Worm (Caenorhabditis elegans) whole organism, midembryonic: ENCODE data around the gene Y62H9A.9.

ENCODE experiments used
- T22C8.4 ChIP-seq: fragments of 200-800 bp; sonication (Bioruptor generic); IDR thresholded peaks from 2 replicates; pipeline ENCODE4 v1.3.6; 2022; ENCODE audit warnings: missing genetic modification characterization, missing compliant biosample characterization
- cog-1 ChIP-seq: sonication (generic microtip); optimal IDR thresholded peaks from 2 replicates; lab custom pipeline; 2016; ENCODE audit warnings: missing genetic modification characterization, missing compliant biosample characterization
- flt-1 ChIP-seq: fragments of 200-800 bp; sonication (Bioruptor generic); IDR thresholded peaks from 2 replicates; pipeline ENCODE4 v1.3.6; 2022; ENCODE audit warnings: missing genetic modification characterization, missing compliant biosample characterization
- klf-2 ChIP-seq: fragments of 200-800 bp; sonication (Bioruptor generic); conservative IDR thresholded peaks from 2 replicates; pipeline ENCODE4 v1.3.6; 2022; ENCODE audit warnings: missing genetic modification reagents, missing genetic modification characterization, missing compliant biosample characterization
- med-1 ChIP-seq: sonication (generic microtip); optimal IDR thresholded peaks from 2 replicates; lab custom pipeline; 2017; ENCODE audit warnings: missing genetic modification characterization, mild to moderate bottlenecking, missing compliant biosample characterization, antibody characterized with exemption, missing genetic modification reagents; ENCODE audit not compliant: insufficient read depth
- ref-1 ChIP-seq: fragments of 200-800 bp; sonication (Bioruptor generic); conservative IDR thresholded peaks from 2 replicates; pipeline ENCODE4 v1.3.6; 2022; ENCODE audit warnings: missing genetic modification reagents, missing genetic modification characterization, missing compliant biosample characterization
- tab-1 ChIP-seq: fragments of 200-800 bp; sonication (Bioruptor generic); IDR thresholded peaks from 2 replicates; pipeline ENCODE4 v1.3.6; 2022; ENCODE audit warnings: missing genetic modification characterization, missing compliant biosample characterization
- ztf-23 ChIP-seq: fragments of 200-800 bp; sonication (Bioruptor generic); IDR thresholded peaks from 2 replicates; pipeline ENCODE4 v1.3.6; 2022; ENCODE audit warnings: missing genetic modification reagents, missing genetic modification characterization, missing compliant biosample characterization
- ztf-29 ChIP-seq: fragments of 200-800 bp; sonication (Bioruptor generic); IDR thresholded peaks from 2 replicates; pipeline ENCODE4 v1.3.6; 2022; ENCODE audit warnings: missing genetic modification reagents, missing genetic modification characterization, missing compliant biosample characterization

DNA sequence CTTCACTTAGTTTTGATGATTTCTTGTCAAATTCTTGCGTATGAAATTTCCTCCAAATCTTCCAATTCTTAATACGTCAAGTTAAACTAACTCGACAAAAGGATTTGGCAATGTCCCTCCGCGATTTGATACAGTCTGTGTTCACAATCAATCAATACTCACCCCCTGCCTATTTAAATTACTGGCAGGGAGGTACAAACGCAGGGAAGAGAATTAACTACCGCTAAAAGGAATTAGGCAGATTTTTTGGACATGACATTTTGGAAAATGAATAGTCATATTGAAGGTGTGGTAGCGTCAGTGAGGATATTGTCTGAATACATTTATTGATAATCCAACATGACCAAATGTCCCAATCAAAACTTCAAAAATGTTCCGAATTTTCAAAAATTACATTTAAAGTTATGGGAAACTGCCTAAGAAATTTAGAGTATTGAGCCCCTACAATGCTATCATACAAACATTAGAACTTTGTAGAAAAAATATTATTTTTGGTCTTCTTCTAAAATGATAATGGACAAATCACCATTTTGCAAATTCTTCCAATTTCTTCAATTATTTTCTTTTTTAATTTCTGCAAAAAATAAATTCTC lies 39.5 kb upstream of the Y62H9A.9 start:
- TF ChIP-seq T22C8.4 (GFP tag; lab: Robert Waterston, UW), result peak; percentile 100
- peak; percentile 95 for TF ChIP-seq cog-1 (tag; lab: Kevin White, UChicago)
- peak; percentile 90 for TF ChIP-seq flt-1 (GFP tag; lab: Robert Waterston, UW)
- peak; percentile 64 for TF ChIP-seq med-1 (GFP tag; lab: Kevin White, UChicago)
- peak; percentile 74; the same call in 1 of the 2 replicates for TF ChIP-seq tab-1 (GFP tag; lab: Robert Waterston, UW)
- peak; percentile 86 for TF ChIP-seq ztf-23 (GFP tag; lab: Robert Waterston, UW)
- TF ChIP-seq ztf-29, result no peak
- TF ChIP-seq klf-2, result peak; percentile 67
- peak; percentile 48 for TF ChIP-seq ref-1
